Fruit fly (Drosophila melanogaster) whole organism, prepupa: ENCODE measurements around the gene JIL-1.

Experiments used
- CG10631 ChIP-seq: fragments of 200-800 bp; sonication (Bioruptor generic); optimal IDR thresholded peaks from 2 replicates; lab custom pipeline; 2016; ENCODE audit warnings: missing biosample characterization, missing genetic modification characterization
- CG10669 ChIP-seq: fragments of 200-800 bp; sonication (Bioruptor generic); optimal IDR thresholded peaks from 3 replicates; lab custom pipeline; 2018; ENCODE audit warnings: missing biosample characterization, mild to moderate bottlenecking, missing genetic modification characterization, moderate library complexity
- CG11902 ChIP-seq: fragments of 200-800 bp; sonication (Bioruptor generic); optimal IDR thresholded peaks from 3 replicates; lab custom pipeline; 2016; ENCODE audit warnings: missing biosample characterization, missing genetic modification characterization
- CG15336 ChIP-seq: fragments of 200-800 bp; sonication (Bioruptor generic); IDR thresholded peaks from 2 replicates; pipeline ENCODE4 v1.3.6; 2022; ENCODE audit warnings: missing biosample characterization, missing genetic modification characterization
- CG1621 ChIP-seq: fragments of 200-800 bp; sonication (Bioruptor generic); optimal IDR thresholded peaks from 3 replicates; lab custom pipeline; 2018; ENCODE audit warnings: missing biosample characterization, mild to moderate bottlenecking, missing genetic modification characterization
- CG16779 ChIP-seq: fragments of 200-800 bp; sonication (Bioruptor generic); optimal IDR thresholded peaks from 3 replicates; lab custom pipeline; 2017; ENCODE audit warnings: missing biosample characterization, mild to moderate bottlenecking, missing genetic modification characterization
- CG3032 ChIP-seq: fragments of 200-800 bp; optimal IDR thresholded peaks from 2 replicates; lab custom pipeline; 2019; ENCODE audit warnings: missing biosample characterization, mild to moderate bottlenecking, missing genetic modification characterization, moderate library complexity
- CG31627 ChIP-seq: fragments of 200-800 bp; sonication (Bioruptor generic); optimal IDR thresholded peaks from 3 replicates; lab custom pipeline; 2016; ENCODE audit warnings: missing biosample characterization, missing genetic modification characterization
- CG32006 ChIP-seq: fragments of 200-800 bp; sonication (Bioruptor generic); optimal IDR thresholded peaks from 3 replicates; lab custom pipeline; 2017; ENCODE audit warnings: missing biosample characterization, mild to moderate bottlenecking, missing genetic modification characterization
- CG4318 ChIP-seq: fragments of 200-800 bp; sonication (Bioruptor generic); optimal IDR thresholded peaks from 3 replicates; lab custom pipeline; 2017; ENCODE audit warnings: missing biosample characterization, mild to moderate bottlenecking, missing genetic modification characterization
- CG6808 ChIP-seq: fragments of 200-800 bp; sonication (Bioruptor generic); optimal IDR thresholded peaks from 3 replicates; lab custom pipeline; 2017; ENCODE audit warnings: missing biosample characterization, missing genetic modification characterization, mild to moderate bottlenecking, moderate library complexity, missing genetic modification reagents
- CG8119 ChIP-seq: fragments of 200-800 bp; sonication (Bioruptor generic); IDR thresholded peaks from 3 replicates; pipeline ENCODE4 v1.3.6; 2022; ENCODE audit warnings: missing biosample characterization, missing genetic modification characterization
- CG9139 ChIP-seq: fragments of 200-800 bp; sonication (Bioruptor generic); optimal IDR thresholded peaks from 3 replicates; lab custom pipeline; 2017; ENCODE audit warnings: missing biosample characterization, mild to moderate bottlenecking, missing genetic modification characterization
- Eip93F ChIP-seq: fragments of 200-800 bp; sonication (Bioruptor generic); optimal IDR thresholded peaks from 2 replicates; lab custom pipeline; 2016; ENCODE audit warnings: missing biosample characterization, mild to moderate bottlenecking, missing genetic modification characterization
- Ets21C ChIP-seq: fragments of 200-800 bp; sonication (Bioruptor generic); optimal IDR thresholded peaks from 3 replicates; lab custom pipeline; 2016; ENCODE audit warnings: missing biosample characterization, missing genetic modification characterization
- Ets96B ChIP-seq: fragments of 200-800 bp; optimal IDR thresholded peaks from 2 replicates; lab custom pipeline; 2019; ENCODE audit warnings: missing biosample characterization, mild to moderate bottlenecking, missing genetic modification characterization, moderate library complexity
- Hr38 ChIP-seq: sonication (Bioruptor generic); optimal IDR thresholded peaks from 2 replicates; lab custom pipeline; 2016; ENCODE audit warnings: missing biosample characterization, missing genetic modification characterization
- Hr39 ChIP-seq: fragments of 200-800 bp; sonication (Bioruptor generic); optimal IDR thresholded peaks from 2 replicates; lab custom pipeline; 2016; ENCODE audit warnings: missing biosample characterization, missing genetic modification characterization
- Lpt ChIP-seq: fragments of 200-800 bp; sonication (Bioruptor generic); optimal IDR thresholded peaks from 3 replicates; lab custom pipeline; 2016; ENCODE audit warnings: missing biosample characterization, missing genetic modification characterization
- Met ChIP-seq: fragments of 200-800 bp; sonication (Bioruptor generic); optimal IDR thresholded peaks from 3 replicates; lab custom pipeline; 2016; ENCODE audit warnings: missing biosample characterization, missing genetic modification characterization
- Smox ChIP-seq: fragments of 200-800 bp; sonication (Bioruptor generic); optimal IDR thresholded peaks from 3 replicates; lab custom pipeline; 2016; ENCODE audit warnings: missing biosample characterization, missing genetic modification characterization
- Sox14 ChIP-seq: fragments of 200-800 bp; sonication (Bioruptor generic); optimal IDR thresholded peaks from 3 replicates; lab custom pipeline; 2016; ENCODE audit warnings: missing biosample characterization, missing genetic modification characterization
- achi ChIP-seq: fragments of 200-800 bp; sonication (Bioruptor generic); optimal IDR thresholded peaks from 3 replicates; lab custom pipeline; 2016; ENCODE audit warnings: missing biosample characterization, missing genetic modification characterization
- acj6 ChIP-seq: fragments of 200-800 bp; sonication (Bioruptor generic); optimal IDR thresholded peaks from 3 replicates; lab custom pipeline; 2016; ENCODE audit warnings: missing biosample characterization, missing genetic modification characterization
- dac ChIP-seq: fragments of 200-800 bp; sonication (Bioruptor generic); optimal IDR thresholded peaks from 2 replicates; lab custom pipeline; 2017; ENCODE audit warnings: missing biosample characterization, mild to moderate bottlenecking, missing genetic modification characterization
- dsx ChIP-seq: fragments of 200-800 bp; optimal IDR thresholded peaks from 3 replicates; lab custom pipeline; 2019; ENCODE audit warnings: missing biosample characterization, mild to moderate bottlenecking, missing genetic modification characterization, moderate library complexity; ENCODE audit not compliant: poor library complexity, severe bottlenecking
- fkh ChIP-seq: fragments of 200-800 bp; sonication (Bioruptor generic); optimal IDR thresholded peaks from 3 replicates; lab custom pipeline; 2017; ENCODE audit warnings: missing biosample characterization, mild to moderate bottlenecking, missing genetic modification characterization, moderate library complexity
- spab ChIP-seq: fragments of 200-800 bp; sonication (Bioruptor generic); optimal IDR thresholded peaks from 2 replicates; lab custom pipeline; 2017; ENCODE audit warnings: missing biosample characterization, mild to moderate bottlenecking, missing genetic modification characterization, missing genetic modification reagents

JIL-1 gene

DNA sequence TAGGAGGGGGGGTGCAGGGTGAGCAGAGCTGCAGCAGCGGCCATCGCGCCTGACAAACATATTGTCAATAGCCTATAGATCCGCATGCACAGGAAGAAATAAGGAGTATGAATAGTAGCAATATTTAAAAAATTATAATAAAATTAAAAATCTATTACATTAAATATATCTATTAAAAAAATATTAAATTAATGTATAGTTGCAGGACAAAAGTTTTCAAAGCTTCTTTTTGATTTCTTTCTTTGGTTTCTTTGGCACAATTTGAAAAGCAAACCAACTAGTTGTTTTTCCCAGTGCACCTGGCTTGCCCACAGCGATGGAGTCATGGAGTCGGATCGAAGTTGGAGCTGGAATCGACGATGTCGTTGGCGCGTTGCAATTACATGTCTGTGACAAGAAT, 61.2 kb downstream of the JIL-1 start (continued):
- peak; percentile 14 for TF ChIP-seq spab (GFP tag; lab: Kevin White, UChicago)
- TF ChIP-seq Ets21C (GFP tag; lab: Kevin White, UChicago) = no peak
- peak; percentile 77 for TF ChIP-seq CG8119 (GFP tag; lab: Robert Waterston, UW)
- no peak for TF ChIP-seq fkh (GFP tag; lab: Kevin White, UChicago)
- peak; percentile 30 for TF ChIP-seq CG4318
- TF ChIP-seq Met (GFP tag; lab: Kevin White, UChicago) = no peak
- TF ChIP-seq Lpt = peak; percentile 25
- TF ChIP-seq Smox = no peak
- TF ChIP-seq CG1621 (tag; lab: Kevin White, UChicago) = peak; percentile 6
- TF ChIP-seq dsx = peak; percentile 49
- TF ChIP-seq Hr38 (GFP tag; lab: Kevin White, UChicago) = no peak
- peak; percentile 29 for TF ChIP-seq CG6808 (GFP tag; lab: Kevin White, UChicago)
- peak; percentile 10 for TF ChIP-seq acj6 (GFP tag; lab: Kevin White, UChicago)
- no peak for TF ChIP-seq Eip93F (GFP tag; lab: Kevin White, UChicago)
- no peak for TF ChIP-seq CG11902
- TF ChIP-seq CG32006 (GFP tag; lab: Kevin White, UChicago) = peak; percentile 74
- no peak for TF ChIP-seq Hr39 (GFP tag; lab: Kevin White, UChicago)
- no peak for TF ChIP-seq Sox14
- TF ChIP-seq CG10669 = peak; percentile 43
- peak; percentile 21 for TF ChIP-seq dac (GFP tag; lab: Kevin White, UChicago)
- TF ChIP-seq Ets96B (tag; lab: Kevin White, UChicago) = peak; percentile 62
- no peak for TF ChIP-seq CG16779 (tag; lab: Kevin White, UChicago)
- peak; percentile 54 for TF ChIP-seq CG10631 (GFP tag; lab: Kevin White, UChicago)
- peak; percentile 51 for TF ChIP-seq CG3032 (tag; lab: Kevin White, UChicago)
- TF ChIP-seq CG31627 (GFP tag; lab: Kevin White, UChicago) = no peak
- peak; percentile 18 for TF ChIP-seq CG9139 (GFP tag; lab: Kevin White, UChicago)
- TF ChIP-seq achi (GFP tag; lab: Kevin White, UChicago) = peak; percentile 44
- TF ChIP-seq CG15336 (GFP tag; lab: Robert Waterston, UW) = peak; percentile 79
